Fruit fly (Drosophila melanogaster): ENCODE results near the gene z.

The z gene

dm6 chrX:2468576-2468975, 21.0 kb downstream of the z start (continued):
- TF ChIP-seq Myb (GFP tag; optimal IDR thresholded peaks at IDR 0.05): peak; percentile 3
- TF ChIP-seq Trl (optimal IDR thresholded peaks at IDR 0.05): no peak
- peak; percentile 70 for TF ChIP-seq Trl (GFP tag; optimal IDR thresholded peaks at IDR 0.05)
- TF ChIP-seq CG17186 (GFP tag; optimal IDR thresholded peaks at IDR 0.05): peak; percentile 15
- no peak for TF ChIP-seq CG6683 (GFP tag; optimal IDR thresholded peaks at IDR 0.05)
- TF ChIP-seq CG12942 (GFP tag; optimal IDR thresholded peaks at IDR 0.05): peak; percentile 58
- TF ChIP-seq CG12769 (tag; optimal IDR thresholded peaks at IDR 0.05): no peak
- TF ChIP-seq Deaf1 (tag; optimal IDR thresholded peaks at IDR 0.05): no peak
- TF ChIP-seq CG18476 (GFP tag; optimal IDR thresholded peaks at IDR 0.05): peak; percentile 61
- TF ChIP-seq D19A (tag; optimal IDR thresholded peaks at IDR 0.05): peak; percentile 61
- no peak for TF ChIP-seq CG7963 (GFP tag; IDR thresholded peaks at IDR 0.05; ENCODE audit: partially characterized antibody)
- peak; percentile 82 for TF ChIP-seq CG17829 (tag; optimal IDR thresholded peaks at IDR 0.05)
- peak; percentile 33 for TF ChIP-seq CG31388 (GFP tag; optimal IDR thresholded peaks at IDR 0.05)
- peak; percentile 74 for TF ChIP-seq CG7786 (GFP tag; optimal IDR thresholded peaks at IDR 0.05)
- TF ChIP-seq CG42726 (GFP tag; IDR thresholded peaks at IDR 0.05; ENCODE audit: partially characterized antibody): no peak
- peak; percentile 55 for TF ChIP-seq nau (GFP tag; optimal IDR thresholded peaks at IDR 0.05)
- TF ChIP-seq CG4328 (GFP tag; optimal IDR thresholded peaks at IDR 0.05): no peak
- peak; percentile 66 for TF ChIP-seq CG11398 (GFP tag; optimal IDR thresholded peaks at IDR 0.05)
- TF ChIP-seq Kr (GFP tag; optimal IDR thresholded peaks at IDR 0.05): no peak
- peak; percentile 32 for TF ChIP-seq Usf (GFP tag; optimal IDR thresholded peaks at IDR 0.05)
- no peak for TF ChIP-seq CG7928 (GFP tag; optimal IDR thresholded peaks at IDR 0.05)
- no peak for TF ChIP-seq cad (GFP tag; optimal IDR thresholded peaks at IDR 0.05)
- no peak for TF ChIP-seq Bgb (GFP tag; IDR thresholded peaks at IDR 0.05; ENCODE audit: partially characterized antibody)
- TF ChIP-seq CG18262 (tag; optimal IDR thresholded peaks at IDR 0.05): peak; percentile 80
- TF ChIP-seq maf-S (GFP tag; optimal IDR thresholded peaks at IDR 0.05): no peak
- TF ChIP-seq cg (GFP tag; optimal IDR thresholded peaks at IDR 0.05): no peak
- TF ChIP-seq da (GFP tag; optimal IDR thresholded peaks at IDR 0.05): peak; percentile 48
- no peak for TF ChIP-seq CG34224 (GFP tag; IDR thresholded peaks at IDR 0.05; ENCODE audit: partially characterized antibody)
- no peak for TF ChIP-seq chinmo (GFP tag; IDR thresholded peaks at IDR 0.05; ENCODE audit: partially characterized antibody)
- 0 out of 2 replicates have a peak, but pooled peaks have one; percentile 19 for TF ChIP-seq bowl (GFP tag; IDR thresholded peaks at IDR 0.05)
- TF ChIP-seq stwl (tag; optimal IDR thresholded peaks at IDR 0.05): peak; percentile 36

dm6 chrX:2469843-2470442, 22.4 kb downstream of the z start, which contains the start of gene boi:
TSS of gene boi (minus strand) at chrX:2470043.
- TF ChIP-seq NC2β (GFP tag; optimal IDR thresholded peaks at IDR 0.05): peak; percentile 13
- no peak for TF ChIP-seq Tbp (GFP tag; optimal IDR thresholded peaks at IDR 0.05)
- 0 out of 4 replicates have a peak, but pooled peaks have one; percentile 21 for TF ChIP-seq Dll (GFP tag; IDR thresholded peaks at IDR 0.05; ENCODE audit: partially characterized antibody)
- TF ChIP-seq fd96Cb (tag; optimal IDR thresholded peaks at IDR 0.05): no peak
- no peak for TF ChIP-seq bigmax (GFP tag; optimal IDR thresholded peaks at IDR 0.05)
- TF ChIP-seq CG10267 (tag; optimal IDR thresholded peaks at IDR 0.05): peak; percentile 18
- TF ChIP-seq trem (tag; optimal IDR thresholded peaks at IDR 0.05): peak; percentile 30
- peak; percentile 1 for TF ChIP-seq Ets97D (GFP tag; optimal IDR thresholded peaks at IDR 0.05)
- peak in 1 of 2 experiments; percentile 38 for TF ChIP-seq insv (GFP tag; optimal IDR thresholded peaks at IDR 0.05)
- peak; percentile 28 for TF ChIP-seq pros (GFP tag; optimal IDR thresholded peaks at IDR 0.05)
- no peak for TF ChIP-seq HLH3B (GFP tag; IDR thresholded peaks at IDR 0.05)
- peak; percentile 11 for TF ChIP-seq CG4707 (GFP tag; optimal IDR thresholded peaks at IDR 0.05)
- no peak for TF ChIP-seq Optix (GFP tag; IDR thresholded peaks at IDR 0.05)
- no peak for TF ChIP-seq CG10209 (GFP tag; optimal IDR thresholded peaks at IDR 0.05)
- TF ChIP-seq sqz (GFP tag; optimal IDR thresholded peaks at IDR 0.05): peak; percentile 27
- peak in 1 of 3 experiments; percentile 76 for TF ChIP-seq Stat92E (GFP tag; optimal IDR thresholded peaks at IDR 0.05)
- TF ChIP-seq Hmr (GFP tag; optimal IDR thresholded peaks at IDR 0.05): peak; percentile 16
- TF ChIP-seq Bdp1 (GFP tag; optimal IDR thresholded peaks at IDR 0.05): no peak
- no peak for TF ChIP-seq CG15479 (GFP tag; optimal IDR thresholded peaks at IDR 0.05)
- TF ChIP-seq CG15073 (GFP tag; optimal IDR thresholded peaks at IDR 0.05): peak; percentile 92
